Fruit fly (Drosophila melanogaster) whole organism, embryonic: ENCODE measurements around the gene CG5225.

Experiments used
- Ada2b ChIP-seq: fragments of 200-800 bp; sonication (Bioruptor generic); IDR thresholded peaks from 2 replicates; pipeline ENCODE4 v1.3.6; 2022; ENCODE audit warnings: missing biosample characterization, missing genetic modification characterization
- BtbVII ChIP-seq: fragments of 200-800 bp; sonication (Bioruptor generic); optimal IDR thresholded peaks from 3 replicates; lab custom pipeline; 2017; ENCODE audit warnings: missing biosample characterization, mild to moderate bottlenecking, missing genetic modification characterization
- C15 ChIP-seq: fragments of 200-800 bp; sonication (Bioruptor generic); IDR thresholded peaks from 3 replicates; pipeline ENCODE4 v1.3.6; 2022; ENCODE audit warnings: missing biosample characterization, missing genetic modification characterization
- CG10321 ChIP-seq: fragments of 200-800 bp; sonication (Bioruptor generic); IDR thresholded peaks from 2 replicates; pipeline ENCODE4 v1.3.6; 2022; ENCODE audit warnings: missing biosample characterization, missing genetic modification characterization
- CG10462 ChIP-seq: fragments of 200-800 bp; sonication (Bioruptor generic); optimal IDR thresholded peaks from 2 replicates; lab custom pipeline; 2016; ENCODE audit warnings: missing biosample characterization, missing genetic modification characterization
- CG12071 ChIP-seq: fragments of 200-800 bp; sonication (Bioruptor generic); optimal IDR thresholded peaks from 3 replicates; lab custom pipeline; 2018; ENCODE audit warnings: missing biosample characterization, mild to moderate bottlenecking, missing genetic modification characterization
- CG13424 ChIP-seq: fragments of 200-800 bp; sonication (Bioruptor generic); optimal IDR thresholded peaks from 2 replicates; lab custom pipeline; 2019; ENCODE audit warnings: missing biosample characterization, mild to moderate bottlenecking, missing genetic modification characterization, moderate library complexity
- CG13624 ChIP-seq: fragments of 200-800 bp; sonication (Bioruptor generic); optimal IDR thresholded peaks from 2 replicates; lab custom pipeline; 2016; ENCODE audit warnings: missing biosample characterization, missing genetic modification characterization
- CG1529 ChIP-seq: fragments of 200-800 bp; sonication (Bioruptor generic); optimal IDR thresholded peaks from 3 replicates; lab custom pipeline; 2018; ENCODE audit warnings: missing biosample characterization, missing genetic modification characterization
- CG16813 ChIP-seq: fragments of 200-800 bp; sonication (Bioruptor generic); IDR thresholded peaks from 3 replicates; pipeline ENCODE4 v1.3.6; 2022; ENCODE audit warnings: missing biosample characterization, missing genetic modification characterization; ENCODE audit not compliant: partially characterized antibody
- CG17361 ChIP-seq: fragments of 200-800 bp; sonication (Bioruptor generic); IDR thresholded peaks from 3 replicates; pipeline ENCODE4 v1.3.6; 2022; ENCODE audit warnings: missing biosample characterization, missing genetic modification characterization
- CG18011 ChIP-seq: fragments of 200-800 bp; sonication (Bioruptor generic); optimal IDR thresholded peaks from 2 replicates; lab custom pipeline; 2017; ENCODE audit warnings: missing biosample characterization, missing genetic modification characterization, mild to moderate bottlenecking, moderate library complexity, missing genotype
- CG18619 ChIP-seq: fragments of 200-800 bp; sonication (Bioruptor generic); optimal IDR thresholded peaks from 3 replicates; lab custom pipeline; 2017; ENCODE audit warnings: missing biosample characterization, mild to moderate bottlenecking, missing genetic modification characterization
- CG2129 ChIP-seq: fragments of 200-800 bp; sonication (Bioruptor generic); IDR thresholded peaks from 2 replicates; pipeline ENCODE4 v1.3.6; 2022; ENCODE audit warnings: missing biosample characterization, missing genetic modification characterization; ENCODE audit not compliant: partially characterized antibody
- CG4730 ChIP-seq: fragments of 200-800 bp; sonication (Bioruptor generic); IDR thresholded peaks from 2 replicates; pipeline ENCODE4 v1.3.6; 2022; ENCODE audit warnings: missing biosample characterization, missing genetic modification characterization
- CG6683 ChIP-seq: fragments of 200-800 bp; sonication (Bioruptor generic); optimal IDR thresholded peaks from 2 replicates; lab custom pipeline; 2017; ENCODE audit warnings: missing biosample characterization, mild to moderate bottlenecking, missing genetic modification characterization, missing genetic modification reagents
- CG6791 ChIP-seq: fragments of 200-800 bp; sonication (Bioruptor generic); IDR thresholded peaks from 3 replicates; pipeline ENCODE4 v1.3.6; 2022; ENCODE audit warnings: missing biosample characterization, missing genetic modification characterization; ENCODE audit not compliant: partially characterized antibody
- CG8281 ChIP-seq: fragments of 200-800 bp; sonication (Bioruptor generic); optimal IDR thresholded peaks from 2 replicates; lab custom pipeline; 2018; ENCODE audit warnings: missing biosample characterization, mild to moderate bottlenecking, missing genetic modification characterization, moderate library complexity
- CG9876 ChIP-seq: fragments of 200-800 bp; sonication (Bioruptor generic); optimal IDR thresholded peaks from 2 replicates; lab custom pipeline; 2016; ENCODE audit warnings: missing biosample characterization, missing genetic modification characterization
- D ChIP-seq, 2 experiments: fragments of 200-800 bp in 1 of 2; fragments of >200 bp in 1 of 2; sonication (Bioruptor generic) in 1 of 2; optimal IDR thresholded peaks; 2 replicates in 1 of 2; 3 replicates in 1 of 2; lab custom pipeline; 2017; ENCODE audit warnings: mild to moderate bottlenecking in 1 of 2, missing biosample characterization in 1 of 2, missing genetic modification characterization in 1 of 2, missing genetic modification reagents in 1 of 2
- Dref ChIP-seq: fragments of 200-800 bp; sonication (Bioruptor generic); IDR thresholded peaks from 2 replicates; pipeline ENCODE4 v1.3.6; 2022; ENCODE audit warnings: missing biosample characterization, missing genetic modification characterization
- HHEX ChIP-seq: fragments of 200-800 bp; sonication (Bioruptor generic); optimal IDR thresholded peaks from 3 replicates; lab custom pipeline; 2017; ENCODE audit warnings: missing biosample characterization, mild to moderate bottlenecking, missing genetic modification characterization, missing genetic modification reagents
- Hr3 ChIP-seq: fragments of 200-800 bp; sonication (Bioruptor generic); optimal IDR thresholded peaks from 3 replicates; lab custom pipeline; 2016; ENCODE audit warnings: missing biosample characterization, missing genetic modification characterization
- Hr39 ChIP-seq: fragments of >200 bp; optimal IDR thresholded peaks from 2 replicates; lab custom pipeline; 2017
- Hr51 ChIP-seq, 2 experiments: fragments of 200-800 bp; sonication (Bioruptor generic); optimal IDR thresholded peaks; 2 replicates in 1 of 2; 3 replicates in 1 of 2; lab custom pipeline; 2016 to 2018; ENCODE audit warnings: missing biosample characterization in 2 of 2, missing genetic modification characterization in 2 of 2, mild to moderate bottlenecking in 1 of 2, moderate library complexity in 1 of 2
- Hsf ChIP-seq: fragments of 200-800 bp; sonication (Bioruptor generic); optimal IDR thresholded peaks from 3 replicates; lab custom pipeline; 2016; ENCODE audit warnings: missing biosample characterization, missing genetic modification characterization
- MBD-R2 ChIP-seq: fragments of 200-800 bp; sonication (Bioruptor generic); IDR thresholded peaks from 2 replicates; pipeline ENCODE4 v1.3.6; 2022; ENCODE audit warnings: missing biosample characterization, missing genetic modification characterization
- Mrtf ChIP-seq: fragments of 200-800 bp; sonication (Bioruptor generic); IDR thresholded peaks from 3 replicates; pipeline ENCODE4 v1.3.6; 2022; ENCODE audit warnings: missing biosample characterization, missing genetic modification characterization
- NK7.1 ChIP-seq: fragments of 200-800 bp; sonication (Bioruptor generic); optimal IDR thresholded peaks from 3 replicates; lab custom pipeline; 2016; ENCODE audit warnings: missing biosample characterization, missing genetic modification characterization
- Neu2 ChIP-seq: fragments of 200-800 bp; sonication (Bioruptor generic); optimal IDR thresholded peaks from 3 replicates; lab custom pipeline; 2016; ENCODE audit warnings: missing biosample characterization, missing genetic modification characterization, borderline replicate concordance
- Sox102F ChIP-seq: fragments of 200-800 bp; sonication (Bioruptor generic); optimal IDR thresholded peaks from 2 replicates; lab custom pipeline; 2018; ENCODE audit warnings: missing biosample characterization, mild to moderate bottlenecking, missing genetic modification characterization, moderate library complexity
- Taf1 ChIP-seq: fragments of 200-800 bp; sonication (Bioruptor generic); IDR thresholded peaks from 2 replicates; pipeline ENCODE4 v1.3.6; 2022; ENCODE audit warnings: missing biosample characterization, missing genetic modification characterization
- cato ChIP-seq: fragments of 200-800 bp; sonication (Bioruptor generic); optimal IDR thresholded peaks from 2 replicates; lab custom pipeline; 2016; ENCODE audit warnings: missing biosample characterization, missing genetic modification characterization, borderline replicate concordance
- chn ChIP-seq: fragments of 200-800 bp; sonication (Bioruptor generic); optimal IDR thresholded peaks from 2 replicates; lab custom pipeline; 2016; ENCODE audit warnings: missing biosample characterization, missing genetic modification characterization
- dpn ChIP-seq, 2 experiments: fragments of 200-800 bp; sonication (Bioruptor generic); optimal IDR thresholded peaks; 3 replicates each; lab custom pipeline; 2016; ENCODE audit warnings: missing biosample characterization in 2 of 2, missing genetic modification characterization in 2 of 2
- fd102C ChIP-seq: fragments of 200-800 bp; sonication (Bioruptor generic); optimal IDR thresholded peaks from 2 replicates; lab custom pipeline; 2018; ENCODE audit warnings: missing biosample characterization, mild to moderate bottlenecking, missing genetic modification characterization, moderate library complexity
- fd64A ChIP-seq: fragments of 200-800 bp; sonication (Bioruptor generic); optimal IDR thresholded peaks from 3 replicates; lab custom pipeline; 2018; ENCODE audit warnings: missing biosample characterization, mild to moderate bottlenecking, missing genetic modification characterization
- ftz-f1 ChIP-seq: fragments of 200-800 bp; sonication (Bioruptor generic); optimal IDR thresholded peaks from 2 replicates; lab custom pipeline; 2016; ENCODE audit warnings: missing biosample characterization, missing genetic modification characterization
- grn ChIP-seq: fragments of 200-800 bp; sonication (Bioruptor generic); optimal IDR thresholded peaks from 3 replicates; lab custom pipeline; 2017; ENCODE audit warnings: missing biosample characterization, missing genetic modification characterization
- insv ChIP-seq, 2 experiments: fragments of 200-800 bp; sonication (Bioruptor generic); optimal IDR thresholded peaks; 3 replicates each; lab custom pipeline; 2016 to 2018; ENCODE audit warnings: missing biosample characterization in 2 of 2, missing genetic modification characterization in 2 of 2
- kni ChIP-seq: fragments of 200-800 bp; sonication (Bioruptor generic); optimal IDR thresholded peaks from 3 replicates; lab custom pipeline; 2017; ENCODE audit warnings: mild to moderate bottlenecking, missing biosample characterization, missing genetic modification reagents, missing genetic modification characterization
- nmo ChIP-seq: fragments of 200-800 bp; sonication (Bioruptor generic); optimal IDR thresholded peaks from 2 replicates; lab custom pipeline; 2018; ENCODE audit warnings: missing biosample characterization, mild to moderate bottlenecking, missing genetic modification characterization, moderate library complexity
- org-1 ChIP-seq: fragments of 200-800 bp; sonication (Bioruptor generic); optimal IDR thresholded peaks from 2 replicates; lab custom pipeline; 2017; ENCODE audit warnings: missing biosample characterization, missing genetic modification characterization
- p53 ChIP-seq: fragments of 200-800 bp; sonication (Bioruptor generic); optimal IDR thresholded peaks from 2 replicates; lab custom pipeline; 2016; ENCODE audit warnings: missing biosample characterization, missing genetic modification characterization
- phol ChIP-seq: fragments of 200-800 bp; sonication (Bioruptor generic); optimal IDR thresholded peaks from 3 replicates; lab custom pipeline; 2018; ENCODE audit warnings: missing biosample characterization, mild to moderate bottlenecking, missing genetic modification characterization, moderate library complexity
- pnt ChIP-seq: fragments of 200-800 bp; sonication (Bioruptor generic); optimal IDR thresholded peaks from 3 replicates; lab custom pipeline; 2016; ENCODE audit warnings: missing biosample characterization, missing genetic modification characterization
- ro ChIP-seq: fragments of 200-800 bp; sonication (Bioruptor generic); IDR thresholded peaks from 2 replicates; pipeline ENCODE4 v1.3.6; 2022; ENCODE audit warnings: missing biosample characterization, missing genetic modification characterization
- sob ChIP-seq: fragments of 200-800 bp; sonication (Bioruptor generic); IDR thresholded peaks from 2 replicates; pipeline ENCODE4 v1.3.6; 2022; ENCODE audit warnings: missing biosample characterization, missing genetic modification characterization
- z ChIP-seq: fragments of 200-800 bp; sonication (Bioruptor generic); IDR thresholded peaks from 3 replicates; pipeline ENCODE4 v1.3.6; 2022; ENCODE audit warnings: missing biosample characterization, missing genetic modification characterization
- zfh2 ChIP-seq: fragments of 200-800 bp; sonication (Bioruptor generic); optimal IDR thresholded peaks from 2 replicates; lab custom pipeline; 2016; ENCODE audit warnings: missing biosample characterization, missing genetic modification characterization

Gene CG5225

DNA sequence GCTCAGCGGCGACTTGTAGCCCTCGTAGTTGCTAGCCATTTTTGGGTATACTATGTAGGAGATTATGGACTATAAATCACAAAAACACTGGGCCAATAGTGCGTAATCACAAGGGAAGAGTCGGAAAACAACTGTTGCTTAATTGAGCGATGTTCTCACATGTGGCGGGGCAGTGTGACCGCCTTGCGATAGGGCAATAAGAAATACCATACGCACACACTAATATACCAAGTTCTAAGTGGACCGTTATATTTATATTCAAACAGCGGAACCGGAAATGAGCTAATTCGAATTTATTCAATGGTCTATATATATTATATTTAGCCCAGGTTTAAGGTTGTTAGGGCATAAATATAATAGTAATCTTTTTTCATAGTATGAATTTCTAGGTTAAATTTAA is 7.5 kb upstream of the CG5225 start, which contains the start of gene Adsl (continued):
- TF ChIP-seq CG9876 (no peak), pnt (GFP tag; lab: Kevin White, UChicago) (no peak), CG13424 (tag; lab: Kevin White, UChicago) (no peak), dpn (GFP tag; optimal IDR thresholded peaks at IDR 0.05; lab: Kevin White, UChicago) (peak; percentile 2 to 9), Dref (no peak), Hsf (peak; percentile 32), grn (peak; percentile 43), Sox102F (GFP tag; lab: Kevin White, UChicago) (no peak), CG13624 (GFP tag; lab: Kevin White, UChicago) (peak; percentile 19), chn (GFP tag; lab: Kevin White, UChicago) (no peak), CG6791 (GFP tag; lab: Robert Waterston, UW) (no peak; the same call in 2 of the 3 replicates), HHEX (GFP tag; lab: Kevin White, UChicago) (peak; percentile 79), Ada2b (GFP tag; lab: Robert Waterston, UW) (peak; percentile 19; the same call in 1 of the 2 replicates), CG10462 (GFP tag; lab: Kevin White, UChicago) (peak; percentile 73), sob (GFP tag; lab: Robert Waterston, UW) (peak; percentile 60; the same call in 1 of the 2 replicates), CG8281 (tag; lab: Kevin White, UChicago) (peak; percentile 30), Hr51 (GFP tag; optimal IDR thresholded peaks at IDR 0.05; lab: Kevin White, UChicago) (peak in 1 of 2 experiments; percentile 9), D (optimal IDR thresholded peaks at IDR 0.05; lab: Kevin White, UChicago) (no peak), D (GFP tag; optimal IDR thresholded peaks at IDR 0.05; lab: Kevin White, UChicago) (peak; percentile 47), NK7.1 (GFP tag; lab: Kevin White, UChicago) (no peak), BtbVII (GFP tag; lab: Kevin White, UChicago) (peak; percentile 76), MBD-R2 (GFP tag; lab: Robert Waterston, UW) (peak; percentile 71), insv (GFP tag; optimal IDR thresholded peaks at IDR 0.05; lab: Kevin White, UChicago) (peak in 1 of 2 experiments; percentile 68), zfh2 (GFP tag; lab: Kevin White, UChicago) (no peak), CG16813 (GFP tag; lab: Robert Waterston, UW) (no peak), kni (GFP tag; lab: Kevin White, UChicago) (peak; percentile 50), C15 (GFP tag; lab: Robert Waterston, UW) (no peak), CG6683 (GFP tag; lab: Kevin White, UChicago) (no peak), CG12071 (GFP tag; lab: Kevin White, UChicago) (peak; percentile 67), Taf1 (GFP tag; lab: Robert Waterston, UW) (no peak), phol (tag; lab: Kevin White, UChicago) (peak; percentile 77), z (GFP tag; lab: Robert Waterston, UW) (0 out of 3 replicates have a peak, but pooled peaks have one; percentile 9), CG18011 (GFP tag; lab: Kevin White, UChicago) (no peak), CG17361 (no peak; the same call in 1 of the 3 replicates), CG10321 (GFP tag; lab: Robert Waterston, UW) (peak; percentile 37; the same call in 1 of the 2 replicates), ro (GFP tag; lab: Robert Waterston, UW) (no peak), Neu2 (GFP tag; lab: Kevin White, UChicago) (no peak), CG4730 (no peak), Hr39 (lab: Kevin White, UChicago) (no peak), org-1 (GFP tag; lab: Kevin White, UChicago) (peak; percentile 63), cato (GFP tag; lab: Kevin White, UChicago) (peak; percentile 3), Hr3 (no peak), nmo (GFP tag; lab: Kevin White, UChicago) (peak; percentile 73), fd102C (peak; percentile 60), fd64A (GFP tag; lab: Kevin White, UChicago) (peak; percentile 72), CG1529 (peak; percentile 78), ftz-f1 (GFP tag; lab: Kevin White, UChicago) (no peak), CG2129 (GFP tag; lab: Robert Waterston, UW) (no peak), Mrtf (GFP tag; lab: Robert Waterston, UW) (no peak), CG18619 (peak; percentile 74), p53 (GFP tag; lab: Kevin White, UChicago) (peak; percentile 13)
